Fruit fly (Drosophila melanogaster): Measurements from ENCODE around the gene Cftr.

- peak; percentile 71 for TF ChIP-seq fru (GFP tag; optimal IDR thresholded peaks at IDR 0.05)
- TF ChIP-seq dsf (GFP tag; optimal IDR thresholded peaks at IDR 0.05; ENCODE audit: borderline replicate concordance): peak; percentile 62
- TF ChIP-seq rgr (GFP tag; optimal IDR thresholded peaks at IDR 0.05): peak; percentile 78
- peak; percentile 88 for TF ChIP-seq jim (GFP tag; optimal IDR thresholded peaks at IDR 0.05)
Measured at dm6 chr3R:24543676-24544277, at the start of gene Cftr.

Measured in whole organism, wandering third instar larva.